Fruit fly (Drosophila melanogaster) whole organism, embryonic: ENCODE results near the gene CG3918.

Experiments used
- ATbp ChIP-seq: fragments of 200-800 bp; sonication (Bioruptor generic); optimal IDR thresholded peaks from 2 replicates; lab custom pipeline; 2017; ENCODE audit warnings: missing biosample characterization, mild to moderate bottlenecking, missing genetic modification characterization, missing genetic modification reagents
- Atf6 ChIP-seq: fragments of 200-800 bp; sonication (Bioruptor generic); IDR thresholded peaks from 2 replicates; pipeline ENCODE4 v1.3.6; 2022; ENCODE audit warnings: missing biosample characterization, missing genetic modification characterization
- CG11723 ChIP-seq: fragments of 200-800 bp; sonication (Bioruptor generic); optimal IDR thresholded peaks from 2 replicates; lab custom pipeline; 2017; ENCODE audit warnings: missing biosample characterization, mild to moderate bottlenecking, missing genetic modification characterization
- CG15269 ChIP-seq: fragments of 200-800 bp; sonication (Bioruptor generic); optimal IDR thresholded peaks from 2 replicates; lab custom pipeline; 2018; ENCODE audit warnings: missing biosample characterization, mild to moderate bottlenecking, missing genetic modification characterization, moderate library complexity
- CG17829 ChIP-seq: fragments of 200-800 bp; optimal IDR thresholded peaks from 2 replicates; lab custom pipeline; 2019; ENCODE audit warnings: missing biosample characterization, mild to moderate bottlenecking, missing genetic modification characterization, moderate library complexity
- CG17912 ChIP-seq: fragments of 200-800 bp; sonication (Bioruptor generic); optimal IDR thresholded peaks from 2 replicates; lab custom pipeline; 2018; ENCODE audit warnings: missing biosample characterization, mild to moderate bottlenecking, missing genetic modification characterization
- CG18262 ChIP-seq: fragments of 200-800 bp; optimal IDR thresholded peaks from 3 replicates; lab custom pipeline; 2019; ENCODE audit warnings: missing biosample characterization, mild to moderate bottlenecking, missing genetic modification characterization, moderate library complexity
- CG18619 ChIP-seq: fragments of 200-800 bp; sonication (Bioruptor generic); optimal IDR thresholded peaks from 3 replicates; lab custom pipeline; 2017; ENCODE audit warnings: missing biosample characterization, mild to moderate bottlenecking, missing genetic modification characterization
- CG18764 ChIP-seq: fragments of 200-800 bp; sonication (Bioruptor generic); optimal IDR thresholded peaks from 3 replicates; lab custom pipeline; 2016; ENCODE audit warnings: missing biosample characterization, missing genetic modification characterization
- CG30020 ChIP-seq: fragments of 200-800 bp; optimal IDR thresholded peaks from 2 replicates; lab custom pipeline; 2019; ENCODE audit warnings: missing biosample characterization, mild to moderate bottlenecking, missing genetic modification characterization, moderate library complexity
- CG32767 ChIP-seq: fragments of 200-800 bp; sonication (Bioruptor generic); IDR thresholded peaks from 2 replicates; pipeline ENCODE4 v1.3.6; 2022; ENCODE audit warnings: missing biosample characterization, missing genetic modification characterization
- CG3407 ChIP-seq: fragments of 200-800 bp; sonication (Bioruptor generic); optimal IDR thresholded peaks from 2 replicates; lab custom pipeline; 2018; ENCODE audit warnings: missing biosample characterization, mild to moderate bottlenecking, missing genetic modification characterization
- CG4404 ChIP-seq: fragments of 200-800 bp; sonication (Bioruptor generic); IDR thresholded peaks from 2 replicates; pipeline ENCODE4 v1.3.6; 2022; ENCODE audit warnings: missing biosample characterization, missing genetic modification characterization
- CG4424 ChIP-seq: fragments of 200-800 bp; sonication (Bioruptor generic); optimal IDR thresholded peaks from 3 replicates; lab custom pipeline; 2016; ENCODE audit warnings: missing biosample characterization, missing genetic modification characterization
- CG4617 ChIP-seq: fragments of 200-800 bp; sonication (Bioruptor generic); optimal IDR thresholded peaks from 3 replicates; lab custom pipeline; 2016; ENCODE audit warnings: missing biosample characterization, missing genetic modification characterization, borderline replicate concordance
- CG7987 ChIP-seq: fragments of 200-800 bp; sonication (Bioruptor generic); optimal IDR thresholded peaks from 2 replicates; lab custom pipeline; 2018; ENCODE audit warnings: missing biosample characterization, mild to moderate bottlenecking, missing genetic modification characterization, moderate library complexity
- CG8944 ChIP-seq: fragments of 200-800 bp; sonication (Bioruptor generic); optimal IDR thresholded peaks from 3 replicates; lab custom pipeline; 2016; ENCODE audit warnings: missing biosample characterization, missing genetic modification characterization
- Dip3 ChIP-seq: fragments of 200-800 bp; sonication (Bioruptor generic); optimal IDR thresholded peaks from 3 replicates; lab custom pipeline; 2016; ENCODE audit warnings: missing biosample characterization, missing genetic modification characterization
- Dll ChIP-seq: fragments of 200-800 bp; sonication (Bioruptor generic); IDR thresholded peaks from 4 replicates; pipeline ENCODE4 v1.3.6; 2022; ENCODE audit warnings: missing biosample characterization, missing genetic modification characterization; ENCODE audit not compliant: partially characterized antibody
- GATAe ChIP-seq: fragments of 200-800 bp; sonication (Bioruptor generic); conservative IDR thresholded peaks from 2 replicates; pipeline ENCODE4 v1.3.6; 2022; ENCODE audit warnings: missing biosample characterization, missing genetic modification characterization
- Hmr ChIP-seq: fragments of 200-800 bp; sonication (Bioruptor generic); optimal IDR thresholded peaks from 3 replicates; lab custom pipeline; 2017; ENCODE audit warnings: mild to moderate bottlenecking, missing biosample characterization, missing genetic modification reagents, missing genetic modification characterization
- MESR4 ChIP-seq: fragments of 200-800 bp; sonication (Bioruptor generic); optimal IDR thresholded peaks from 2 replicates; lab custom pipeline; 2018; ENCODE audit warnings: missing biosample characterization, mild to moderate bottlenecking, missing genetic modification characterization, moderate library complexity
- Rfx ChIP-seq: fragments of 200-800 bp; sonication (Bioruptor generic); IDR thresholded peaks from 2 replicates; pipeline ENCODE4 v1.3.6; 2022; ENCODE audit warnings: missing biosample characterization, missing genetic modification characterization
- Rx ChIP-seq: fragments of 200-800 bp; sonication (Bioruptor generic); IDR thresholded peaks from 2 replicates; pipeline ENCODE4 v1.3.6; 2022; ENCODE audit warnings: missing biosample characterization, missing genetic modification characterization
- Sry-δ ChIP-seq: fragments of 200-800 bp; sonication (Bioruptor generic); optimal IDR thresholded peaks from 2 replicates; lab custom pipeline; 2016; ENCODE audit warnings: missing biosample characterization, missing genetic modification characterization
- Usf ChIP-seq: fragments of 200-800 bp; sonication (Bioruptor generic); optimal IDR thresholded peaks from 2 replicates; lab custom pipeline; 2017; ENCODE audit warnings: missing genotype, missing biosample characterization, missing genetic modification characterization
- ab ChIP-seq: fragments of 200-800 bp; sonication (Bioruptor generic); optimal IDR thresholded peaks from 2 replicates; lab custom pipeline; 2016; ENCODE audit warnings: missing biosample characterization, missing genetic modification characterization
- ase ChIP-seq: fragments of 200-800 bp; sonication (Bioruptor generic); IDR thresholded peaks from 3 replicates; pipeline ENCODE4 v1.3.6; 2022; ENCODE audit warnings: missing biosample characterization, missing genetic modification characterization
- ato ChIP-seq: fragments of 200-800 bp; sonication (Bioruptor generic); IDR thresholded peaks from 2 replicates; pipeline ENCODE4 v1.3.6; 2022; ENCODE audit warnings: missing biosample characterization, missing genetic modification characterization; ENCODE audit not compliant: partially characterized antibody
- bab2 ChIP-seq: fragments of 200-800 bp; sonication (Bioruptor generic); optimal IDR thresholded peaks from 2 replicates; lab custom pipeline; 2016; ENCODE audit warnings: missing biosample characterization, missing genetic modification characterization
- cg ChIP-seq: fragments of 200-800 bp; sonication (Bioruptor generic); optimal IDR thresholded peaks from 3 replicates; lab custom pipeline; 2019; ENCODE audit warnings: missing biosample characterization, mild to moderate bottlenecking, missing genetic modification characterization, moderate library complexity
- cwo ChIP-seq: fragments of 200-800 bp; sonication (Bioruptor generic); optimal IDR thresholded peaks from 3 replicates; lab custom pipeline; 2017; ENCODE audit warnings: missing biosample characterization, missing genetic modification characterization, mild to moderate bottlenecking, moderate library complexity, missing genetic modification reagents
- dan ChIP-seq: fragments of 200-800 bp; sonication (Bioruptor generic); IDR thresholded peaks from 2 replicates; pipeline ENCODE4 v1.3.6; 2022; ENCODE audit warnings: missing biosample characterization, missing genetic modification characterization
- danr ChIP-seq: fragments of 200-800 bp; sonication (Bioruptor generic); IDR thresholded peaks from 2 replicates; pipeline ENCODE4 v1.3.6; 2022; ENCODE audit warnings: missing biosample characterization, missing genetic modification characterization
- dimm ChIP-seq: fragments of 200-800 bp; sonication (Bioruptor generic); IDR thresholded peaks from 2 replicates; pipeline ENCODE4 v1.3.6; 2022; ENCODE audit warnings: missing biosample characterization, missing genetic modification characterization
- dm ChIP-seq: fragments of 200-800 bp; sonication (Bioruptor generic); optimal IDR thresholded peaks from 3 replicates; lab custom pipeline; 2016; ENCODE audit warnings: missing biosample characterization, missing genetic modification characterization
- dmrt99B ChIP-seq: fragments of 200-800 bp; sonication (Bioruptor generic); optimal IDR thresholded peaks from 2 replicates; lab custom pipeline; 2018; ENCODE audit warnings: missing biosample characterization, mild to moderate bottlenecking, missing genetic modification characterization, moderate library complexity
- dysf ChIP-seq: fragments of 200-800 bp; sonication (Bioruptor generic); IDR thresholded peaks from 3 replicates; pipeline ENCODE4 v1.3.6; 2022; ENCODE audit warnings: missing biosample characterization, missing genetic modification characterization
- exex ChIP-seq: fragments of 200-800 bp; sonication (Bioruptor generic); optimal IDR thresholded peaks from 4 replicates; lab custom pipeline; 2018; ENCODE audit warnings: missing biosample characterization, mild to moderate bottlenecking, missing genetic modification characterization, moderate library complexity
- her ChIP-seq: fragments of 200-800 bp; sonication (Bioruptor generic); optimal IDR thresholded peaks from 2 replicates; lab custom pipeline; 2016; ENCODE audit warnings: missing biosample characterization, missing genetic modification characterization
- hkb ChIP-seq, 2 experiments: fragments of 200-800 bp in 1 of 2; fragments of >200 bp in 1 of 2; sonication (Bioruptor generic) in 1 of 2; IDR thresholded peaks in 1 of 2; optimal IDR thresholded peaks in 1 of 2; 2 replicates each; pipeline versions ENCODE4 v1.3.6 to Lab custom; 2017 to 2022; ENCODE audit warnings: missing biosample characterization in 1 of 2, missing genetic modification characterization in 1 of 2
- lmd ChIP-seq: fragments of 200-800 bp; sonication (Bioruptor generic); IDR thresholded peaks from 2 replicates; pipeline ENCODE4 v1.3.6; 2022; ENCODE audit warnings: missing biosample characterization, missing genetic modification characterization
- nerfin-2 ChIP-seq: fragments of 200-800 bp; sonication (Bioruptor generic); IDR thresholded peaks from 2 replicates; pipeline ENCODE4 v1.3.6; 2022; ENCODE audit warnings: missing biosample characterization, missing genetic modification characterization; ENCODE audit not compliant: partially characterized antibody
- rib ChIP-seq: fragments of 200-800 bp; sonication (Bioruptor generic); IDR thresholded peaks from 2 replicates; pipeline ENCODE4 v1.3.6; 2022; ENCODE audit warnings: missing biosample characterization, missing genetic modification characterization
- sima ChIP-seq: fragments of 200-800 bp; sonication (Bioruptor generic); optimal IDR thresholded peaks from 2 replicates; lab custom pipeline; 2016; ENCODE audit warnings: missing biosample characterization, missing genetic modification characterization
- slou ChIP-seq: fragments of 200-800 bp; sonication (Bioruptor generic); optimal IDR thresholded peaks from 3 replicates; lab custom pipeline; 2016; ENCODE audit warnings: missing biosample characterization, missing genetic modification characterization
- tna ChIP-seq: fragments of 200-800 bp; sonication (Bioruptor generic); IDR thresholded peaks from 2 replicates; pipeline ENCODE4 v1.3.6; 2022; ENCODE audit warnings: missing biosample characterization, missing genetic modification characterization; ENCODE audit not compliant: partially characterized antibody
- toy ChIP-seq: fragments of 200-800 bp; sonication (Bioruptor generic); IDR thresholded peaks from 2 replicates; pipeline ENCODE4 v1.3.6; 2022; ENCODE audit warnings: missing biosample characterization, missing genetic modification characterization
- trh ChIP-seq: fragments of 200-800 bp; sonication (Bioruptor generic); optimal IDR thresholded peaks from 2 replicates; lab custom pipeline; 2016; ENCODE audit warnings: missing biosample characterization, missing genetic modification characterization
- yki ChIP-seq: fragments of >200 bp; optimal IDR thresholded peaks from 3 replicates; lab custom pipeline; 2018

CG3918 gene

DNA sequence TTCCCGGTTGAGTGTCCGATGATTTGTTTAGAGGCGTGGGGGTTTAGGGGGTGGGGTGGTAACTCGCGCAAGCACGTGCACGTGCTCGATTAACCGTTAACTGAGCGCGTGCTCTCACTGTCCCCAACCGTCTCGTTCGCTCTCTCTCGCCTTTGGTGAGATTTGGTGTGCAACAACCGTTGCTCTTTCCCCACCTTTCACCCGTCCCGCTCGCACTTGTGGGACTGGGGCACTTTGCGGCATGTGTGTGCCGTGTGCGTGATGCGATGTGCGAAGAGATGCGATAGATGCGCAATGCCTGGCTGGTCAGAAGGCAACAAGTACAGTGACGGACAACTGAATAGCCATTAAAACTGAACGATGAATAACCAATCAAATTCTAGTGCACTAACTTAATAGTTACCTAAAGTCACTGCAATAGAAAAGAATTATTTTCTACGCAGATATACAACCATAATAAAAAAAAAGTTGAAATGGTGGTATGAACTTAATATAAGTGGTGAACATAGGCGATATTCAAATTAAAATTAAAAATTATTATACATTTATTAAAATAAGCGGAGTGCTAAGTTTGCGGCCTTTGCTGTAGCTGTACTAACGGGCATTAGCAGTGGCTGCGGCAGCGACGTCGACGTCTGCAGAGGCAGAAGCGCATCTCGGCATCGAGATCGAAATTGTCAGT lies 47.1 kb downstream of the CG3918 start (continued):
- TF ChIP-seq ase (GFP tag; lab: Robert Waterston, UW), result peak; percentile 55; the same call in 2 of the 3 replicates
- peak; percentile 87 for TF ChIP-seq CG3407 (GFP tag; lab: Kevin White, UChicago)
- TF ChIP-seq CG4404 (GFP tag; lab: Robert Waterston, UW), result peak; percentile 75
- peak; percentile 89 for TF ChIP-seq dysf (GFP tag; lab: Robert Waterston, UW)
- peak; percentile 51 for TF ChIP-seq CG17912 (GFP tag; lab: Kevin White, UChicago)
- peak; percentile 77 for TF ChIP-seq Atf6 (GFP tag; lab: Robert Waterston, UW)
- peak; percentile 1 for TF ChIP-seq MESR4 (GFP tag; lab: Kevin White, UChicago)
- TF ChIP-seq her (GFP tag; lab: Kevin White, UChicago), result no peak
- peak; percentile 80 for TF ChIP-seq Hmr (GFP tag; lab: Kevin White, UChicago)
- TF ChIP-seq exex, result peak; percentile 28
- no peak for TF ChIP-seq rib
- TF ChIP-seq sima (GFP tag; lab: Kevin White, UChicago), result no peak
- TF ChIP-seq CG17829 (tag; lab: Kevin White, UChicago), result peak; percentile 95
- no peak for TF ChIP-seq yki (lab: Kevin White, UChicago)
- TF ChIP-seq CG32767 (GFP tag; lab: Robert Waterston, UW), result peak; percentile 86
- TF ChIP-seq toy (GFP tag; lab: Robert Waterston, UW), result no peak
- peak; percentile 53 for TF ChIP-seq trh (GFP tag; lab: Kevin White, UChicago)
- no peak for TF ChIP-seq nerfin-2 (GFP tag; lab: Robert Waterston, UW)
- TF ChIP-seq CG8944 (GFP tag; lab: Kevin White, UChicago), result peak; percentile 13
- TF ChIP-seq cwo, result peak; percentile 68
- TF ChIP-seq CG18764, result peak; percentile 67
- peak; percentile 70 for TF ChIP-seq CG30020 (tag; lab: Kevin White, UChicago)
- TF ChIP-seq Usf (GFP tag; lab: Kevin White, UChicago), result peak; percentile 82
- peak; percentile 77 for TF ChIP-seq CG18619
- TF ChIP-seq CG11723 (GFP tag; lab: Kevin White, UChicago), result peak; percentile 82
- no peak for TF ChIP-seq tna (GFP tag; lab: Robert Waterston, UW)
- peak; percentile 86 for TF ChIP-seq CG4424 (GFP tag; lab: Kevin White, UChicago)
- TF ChIP-seq CG7987, result no peak
- peak; percentile 79 for TF ChIP-seq Rx (GFP tag; lab: Robert Waterston, UW)
- TF ChIP-seq dan (GFP tag; lab: Robert Waterston, UW), result peak; percentile 47; the same call in 1 of the 2 replicates
- peak; percentile 48 for TF ChIP-seq bab2
- no peak for TF ChIP-seq GATAe (GFP tag; lab: Robert Waterston, UW)
- peak; percentile 88 for TF ChIP-seq CG15269 (tag; lab: Kevin White, UChicago)
- no peak for TF ChIP-seq Dll
- TF ChIP-seq cg (GFP tag; lab: Kevin White, UChicago), result peak; percentile 11
- TF ChIP-seq Rfx (GFP tag; lab: Robert Waterston, UW), result peak; percentile 57; the same call in 1 of the 2 replicates
- peak; percentile 87 for TF ChIP-seq lmd (GFP tag; lab: Robert Waterston, UW)
- TF ChIP-seq dmrt99B (tag; lab: Kevin White, UChicago), result peak; percentile 95
- peak; percentile 44; the same call in 1 of the 2 replicates for TF ChIP-seq dimm (GFP tag; lab: Robert Waterston, UW)
- peak; percentile 59 for TF ChIP-seq CG4617 (GFP tag; lab: Kevin White, UChicago)
- TF ChIP-seq hkb (optimal IDR thresholded peaks at IDR 0.05; lab: Kevin White, UChicago), result no peak
- TF ChIP-seq hkb (GFP tag; IDR thresholded peaks at IDR 0.05; lab: Robert Waterston, UW), result peak; percentile 92
- TF ChIP-seq ATbp (GFP tag; lab: Kevin White, UChicago), result peak; percentile 91
- no peak for TF ChIP-seq ab
- no peak for TF ChIP-seq Dip3 (GFP tag; lab: Kevin White, UChicago)
- TF ChIP-seq dm (GFP tag; lab: Kevin White, UChicago), result no peak
- peak; percentile 76 for TF ChIP-seq danr (GFP tag; lab: Robert Waterston, UW)
- TF ChIP-seq ato (GFP tag; lab: Robert Waterston, UW), result no peak
- peak; percentile 96 for TF ChIP-seq CG18262 (tag; lab: Kevin White, UChicago)
- no peak for TF ChIP-seq slou (GFP tag; lab: Kevin White, UChicago)
- no peak for TF ChIP-seq Sry-δ (GFP tag; lab: Kevin White, UChicago)
